Worm (Caenorhabditis elegans) whole organism, early embryonic: Measurements from ENCODE around the gene C14C6.2.

Experiments
- B0310.2 ChIP-seq: sonication (generic microtip); optimal IDR thresholded peaks from 2 replicates; lab custom pipeline; 2016; ENCODE audit warnings: mild to moderate bottlenecking, missing genetic modification characterization, missing compliant biosample characterization
- F13C5.2 ChIP-seq: sonication (generic microtip); optimal IDR thresholded peaks from 2 replicates; lab custom pipeline; 2017; ENCODE audit warnings: mild to moderate bottlenecking, missing genetic modification characterization, inconsistent platforms, missing compliant biosample characterization
- aly-1 ChIP-seq: sonication (generic microtip); optimal IDR thresholded peaks from 2 replicates; lab custom pipeline; 2016; ENCODE audit warnings: missing genetic modification characterization, missing compliant biosample characterization
- ama-1 ChIP-seq: fragments of 150-350 bp; optimal IDR thresholded peaks from 2 replicates; lab custom pipeline; 2014
- ceh-36 ChIP-seq: sonication (generic microtip); optimal IDR thresholded peaks from 2 replicates; lab custom pipeline; 2016; ENCODE audit warnings: missing genetic modification characterization, inconsistent platforms, missing compliant biosample characterization
- ets-7 ChIP-seq: sonication (generic microtip); optimal IDR thresholded peaks from 2 replicates; lab custom pipeline; 2016; ENCODE audit warnings: missing genotype, missing genetic modification characterization, missing compliant biosample characterization
- flt-1 ChIP-seq: fragments of 200-800 bp; sonication (Bioruptor generic); IDR thresholded peaks from 2 replicates; pipeline ENCODE4 v1.3.6; 2022; ENCODE audit warnings: missing genetic modification characterization, missing compliant biosample characterization
- hmbx-1 ChIP-seq: sonication (generic microtip); optimal IDR thresholded peaks from 2 replicates; lab custom pipeline; 2016; ENCODE audit warnings: mild to moderate bottlenecking, missing genetic modification characterization, missing compliant biosample characterization
- hmg-4 ChIP-seq: fragments of 200-800 bp; sonication (Bioruptor generic); optimal IDR thresholded peaks from 2 replicates; lab custom pipeline; 2018; ENCODE audit warnings: mild to moderate bottlenecking, missing genetic modification characterization, missing compliant biosample characterization
- pes-1 ChIP-seq: fragments of 200-800 bp; sonication (Bioruptor generic); IDR thresholded peaks from 2 replicates; pipeline ENCODE4 v1.3.6; 2022; ENCODE audit warnings: missing genetic modification reagents, missing genetic modification characterization, missing compliant biosample characterization
- scrt-1 ChIP-seq: fragments of 200-800 bp; sonication (Bioruptor generic); IDR thresholded peaks from 2 replicates; pipeline ENCODE4 v1.3.6; 2022; ENCODE audit warnings: missing genetic modification characterization, missing compliant biosample characterization
- sea-1 ChIP-seq: fragments of 200-800 bp; sonication (Bioruptor generic); conservative IDR thresholded peaks from 2 replicates; pipeline ENCODE4 v1.3.6; 2022; ENCODE audit warnings: missing genetic modification characterization, missing compliant biosample characterization
- tbx-11 ChIP-seq: fragments of 200-800 bp; sonication (Bioruptor generic); IDR thresholded peaks from 2 replicates; pipeline ENCODE4 v1.3.6; 2022; ENCODE audit warnings: missing genetic modification characterization, missing compliant biosample characterization
- tra-4 ChIP-seq: sonication (generic microtip); optimal IDR thresholded peaks from 2 replicates; lab custom pipeline; 2017; ENCODE audit warnings: missing genetic modification characterization, missing compliant biosample characterization

DNA sequence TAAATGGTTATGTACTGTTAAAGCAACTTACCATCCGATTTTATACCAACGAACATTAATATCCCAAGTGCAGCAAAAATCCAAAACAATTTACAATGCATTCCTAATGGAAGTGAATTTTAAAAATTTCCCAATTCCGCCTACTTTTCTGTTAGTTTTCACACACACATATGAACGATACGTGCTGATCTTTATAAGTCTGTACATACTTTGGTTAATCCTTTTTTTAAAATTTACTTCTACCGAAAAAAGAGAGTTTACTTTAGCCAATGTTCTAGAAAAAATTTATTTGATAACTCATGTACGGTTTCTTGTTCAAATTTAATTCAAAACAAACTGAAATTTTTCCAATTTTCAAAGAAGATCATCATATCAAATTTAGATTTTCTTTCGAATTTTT lies 37.9 kb upstream of the C14C6.2 start, which contains the start of gene R11G11.16:
- TF ChIP-seq ama-1 (lab: Kevin White, UChicago): no peak
- no peak for TF ChIP-seq ceh-36 (tag; lab: Kevin White, UChicago)
- no peak for TF ChIP-seq tra-4 (tag; lab: Kevin White, UChicago)
- no peak for TF ChIP-seq flt-1 (GFP tag; lab: Robert Waterston, UW)
- no peak for TF ChIP-seq sea-1 (GFP tag; lab: Robert Waterston, UW)
- no peak for TF ChIP-seq pes-1 (GFP tag; lab: Robert Waterston, UW)
- no peak for TF ChIP-seq hmg-4
- no peak for TF ChIP-seq ets-7
- TF ChIP-seq hmbx-1: no peak
- TF ChIP-seq B0310.2: no peak
- no peak for TF ChIP-seq scrt-1 (GFP tag; lab: Robert Waterston, UW)
- no peak for TF ChIP-seq aly-1 (tag; lab: Kevin White, UChicago)
- no peak for TF ChIP-seq tbx-11 (GFP tag; lab: Robert Waterston, UW)
- TF ChIP-seq F13C5.2 (tag; lab: Kevin White, UChicago): no peak
